Worm (Caenorhabditis elegans): ENCODE data around the gene T19D12.2.

- TF ChIP-seq tbp1 (GFP tag; optimal IDR thresholded peaks at IDR 0.05) (no peak), ZK185.1 (tag; optimal IDR thresholded peaks at IDR 0.05; ENCODE audit: poor library complexity, severe bottlenecking) (no peak), rcor-1 (GFP tag; IDR thresholded peaks at IDR 0.05) (no peak), ama-1 (optimal IDR thresholded peaks at IDR 0.05) (no peak), ama-1 (GFP tag; optimal IDR thresholded peaks at IDR 0.05) (no peak), lsy-27 (tag; optimal IDR thresholded peaks at IDR 0.05; ENCODE audit: borderline replicate concordance, insufficient read depth) (no peak), lin-26 (GFP tag; IDR thresholded peaks at IDR 0.05) (no peak), Y79H2A.3 (GFP tag; conservative IDR thresholded peaks at IDR 0.05) (no peak), ztf-25 (GFP tag; IDR thresholded peaks at IDR 0.05) (no peak), nfya-2 (GFP tag; IDR thresholded peaks at IDR 0.05) (no peak)
Measured at ce11 chrII:6630811-6631210, 30.3 kb upstream of the T19D12.2 start, which contains the start of gene T19D12.4.

Data from whole organism, young adult.